Worm (Caenorhabditis elegans) whole organism, young adult: ENCODE results near the gene rnp-7.

Experiments used
- C06A6.2 ChIP-seq: fragments of 200-800 bp; sonication (Bioruptor generic); conservative IDR thresholded peaks from 2 replicates; pipeline ENCODE4 v1.3.6; 2022; ENCODE audit warnings: missing genetic modification characterization, missing compliant biosample characterization
- C17E4.6 ChIP-seq: fragments of 200-800 bp; sonication (Bioruptor generic); IDR thresholded peaks from 2 replicates; pipeline ENCODE4 v1.3.6; 2022; ENCODE audit warnings: missing genetic modification reagents, missing genetic modification characterization, missing compliant biosample characterization
- F22D6.2 ChIP-seq: sonication (generic microtip); optimal IDR thresholded peaks from 2 replicates; lab custom pipeline; 2016; ENCODE audit warnings: mild to moderate bottlenecking, missing genetic modification characterization, missing compliant biosample characterization
- F33H1.4 ChIP-seq: fragments of 200-800 bp; sonication (Bioruptor generic); IDR thresholded peaks from 2 replicates; pipeline ENCODE4 v1.3.6; 2022; ENCODE audit warnings: missing genetic modification reagents, missing genetic modification characterization, missing compliant biosample characterization
- F52B5.7 ChIP-seq: sonication (generic microtip); optimal IDR thresholded peaks from 2 replicates; lab custom pipeline; 2016; ENCODE audit warnings: mild to moderate bottlenecking, missing genetic modification characterization, missing compliant biosample characterization
- F57A8.1 ChIP-seq: fragments of 200-800 bp; sonication (Bioruptor generic); optimal IDR thresholded peaks from 2 replicates; lab custom pipeline; 2018; ENCODE audit warnings: mild to moderate bottlenecking, missing genetic modification characterization, moderate library complexity, missing compliant biosample characterization
- K11D2.4 ChIP-seq: fragments of 200-800 bp; sonication (Bioruptor generic); IDR thresholded peaks from 2 replicates; pipeline ENCODE4 v1.3.6; 2022; ENCODE audit warnings: missing genetic modification reagents, missing genetic modification characterization, missing compliant biosample characterization
- T26A5.8 ChIP-seq: sonication (generic microtip); optimal IDR thresholded peaks from 2 replicates; lab custom pipeline; 2016; ENCODE audit warnings: missing genetic modification characterization, missing compliant biosample characterization
- Y53F4B.3 ChIP-seq: fragments of 200-800 bp; sonication (Bioruptor generic); IDR thresholded peaks from 2 replicates; pipeline ENCODE4 v1.3.6; 2022; ENCODE audit warnings: missing genetic modification reagents, missing genetic modification characterization, missing compliant biosample characterization
- Y53G8AR.9 ChIP-seq: fragments of 200-800 bp; sonication (Bioruptor generic); conservative IDR thresholded peaks from 2 replicates; pipeline ENCODE4 v1.3.6; 2022; ENCODE audit warnings: missing genetic modification reagents, missing genetic modification characterization, missing compliant biosample characterization
- Y67H2A.10 ChIP-seq: fragments of 200-800 bp; sonication (Bioruptor generic); conservative IDR thresholded peaks from 2 replicates; pipeline ENCODE4 v1.3.6; 2022; ENCODE audit warnings: missing genetic modification reagents, missing genetic modification characterization, missing compliant biosample characterization
- ZK185.1 ChIP-seq: sonication (generic microtip); optimal IDR thresholded peaks from 2 replicates; lab custom pipeline; 2016; ENCODE audit warnings: mild to moderate bottlenecking, missing genetic modification characterization, missing compliant biosample characterization; ENCODE audit not compliant: poor library complexity, severe bottlenecking
- aptf-2 ChIP-seq: fragments of 200-800 bp; sonication (Bioruptor generic); conservative IDR thresholded peaks from 2 replicates; pipeline ENCODE4 v1.3.6; 2022; ENCODE audit warnings: missing genetic modification reagents, missing genetic modification characterization, missing compliant biosample characterization
- attf-3 ChIP-seq: fragments of 200-800 bp; sonication (Bioruptor generic); conservative IDR thresholded peaks from 2 replicates; pipeline ENCODE4 v1.3.6; 2022; ENCODE audit warnings: missing genetic modification reagents, missing genetic modification characterization, missing compliant biosample characterization
- attf-6 ChIP-seq: fragments of 200-800 bp; sonication (Bioruptor generic); IDR thresholded peaks from 2 replicates; pipeline ENCODE4 v1.3.6; 2022; ENCODE audit warnings: missing genetic modification reagents, missing genetic modification characterization, missing compliant biosample characterization
- ceh-40 ChIP-seq: fragments of 200-800 bp; sonication (Bioruptor generic); IDR thresholded peaks from 2 replicates; pipeline ENCODE4 v1.3.6; 2022; ENCODE audit warnings: missing genetic modification characterization, missing compliant biosample characterization
- ceh-79 ChIP-seq: sonication (generic microtip); optimal IDR thresholded peaks from 2 replicates; lab custom pipeline; 2017; ENCODE audit warnings: mild to moderate bottlenecking, missing genetic modification characterization, missing compliant biosample characterization
- ceh-91 ChIP-seq: fragments of 200-800 bp; sonication (Bioruptor generic); IDR thresholded peaks from 2 replicates; pipeline ENCODE4 v1.3.6; 2022; ENCODE audit warnings: missing genetic modification reagents, missing genetic modification characterization, missing compliant biosample characterization
- chd-7 ChIP-seq: sonication (generic microtip); optimal IDR thresholded peaks from 2 replicates; lab custom pipeline; 2016; ENCODE audit warnings: mild to moderate bottlenecking, missing genetic modification characterization, moderate library complexity, missing compliant biosample characterization
- efl-1 ChIP-seq: fragments of 150-350 bp; optimal IDR thresholded peaks from 2 replicates; lab custom pipeline; 2014; ENCODE audit warnings: missing biosample characterization, missing genetic modification reagents, missing genetic modification characterization
- ekl-4 ChIP-seq: fragments of 200-800 bp; sonication (Bioruptor generic); IDR thresholded peaks from 2 replicates; pipeline ENCODE4 v1.3.6; 2022; ENCODE audit warnings: missing genetic modification reagents, missing genetic modification characterization, missing compliant biosample characterization
- let-526 ChIP-seq: fragments of 200-800 bp; sonication (Bioruptor generic); IDR thresholded peaks from 2 replicates; pipeline ENCODE4 v1.3.6; 2022; ENCODE audit warnings: missing genetic modification reagents, missing genetic modification characterization, missing compliant biosample characterization
- lin-40 ChIP-seq: sonication (generic microtip); optimal IDR thresholded peaks from 2 replicates; lab custom pipeline; 2016; ENCODE audit warnings: missing genetic modification characterization, mild to moderate bottlenecking, missing compliant biosample characterization, missing genotype, missing genetic modification reagents
- lsy-27 ChIP-seq: sonication (generic microtip); optimal IDR thresholded peaks from 2 replicates; lab custom pipeline; 2017; ENCODE audit warnings: missing genetic modification characterization, mild to moderate bottlenecking, missing compliant biosample characterization, antibody characterized with exemption, missing genotype, borderline replicate concordance; ENCODE audit not compliant: insufficient read depth
- madf-10 ChIP-seq: sonication (generic microtip); optimal IDR thresholded peaks from 2 replicates; lab custom pipeline; 2016; ENCODE audit warnings: mild to moderate bottlenecking, missing genetic modification characterization, missing compliant biosample characterization
- madf-6 ChIP-seq: fragments of 200-800 bp; sonication (Bioruptor generic); IDR thresholded peaks from 2 replicates; pipeline ENCODE4 v1.3.6; 2022; ENCODE audit warnings: missing genetic modification reagents, missing genetic modification characterization, missing compliant biosample characterization
- madf-8 ChIP-seq: fragments of 200-800 bp; sonication (Bioruptor generic); conservative IDR thresholded peaks from 2 replicates; pipeline ENCODE4 v1.3.6; 2022; ENCODE audit warnings: missing genetic modification reagents, missing genetic modification characterization, missing compliant biosample characterization
- nfya-1 ChIP-seq: sonication (generic microtip); optimal IDR thresholded peaks from 2 replicates; lab custom pipeline; 2017; ENCODE audit warnings: antibody characterized with exemption, missing compliant biosample characterization, missing genetic modification characterization, borderline replicate concordance; ENCODE audit not compliant: insufficient read depth
- nhr-179 ChIP-seq: sonication (generic microtip); optimal IDR thresholded peaks from 2 replicates; lab custom pipeline; 2016; ENCODE audit warnings: mild to moderate bottlenecking, missing genetic modification characterization, missing compliant biosample characterization
- nhr-80 ChIP-seq: sonication (generic microtip); optimal IDR thresholded peaks from 2 replicates; lab custom pipeline; 2016; ENCODE audit warnings: missing genetic modification characterization, missing compliant biosample characterization
- nhr-90 ChIP-seq: sonication (generic microtip); optimal IDR thresholded peaks from 2 replicates; lab custom pipeline; 2016; ENCODE audit warnings: missing genotype, mild to moderate bottlenecking, missing genetic modification characterization, missing compliant biosample characterization
- pbrm-1 ChIP-seq: fragments of 200-800 bp; sonication (Bioruptor generic); IDR thresholded peaks from 2 replicates; pipeline ENCODE4 v1.3.6; 2022; ENCODE audit warnings: missing genetic modification reagents, missing genetic modification characterization, missing compliant biosample characterization
- pha-4 ChIP-seq: fragments of 150-350 bp; sonication (generic microtip); optimal IDR thresholded peaks from 2 replicates; lab custom pipeline; 2014; ENCODE audit warnings: missing biosample characterization, missing genetic modification reagents, missing genetic modification characterization
- rec-8 ChIP-seq, 2 experiments: sonication (generic microtip); optimal IDR thresholded peaks; 2 replicates each; lab custom pipeline; 2016; ENCODE audit warnings: mild to moderate bottlenecking in 2 of 2, missing genetic modification characterization in 2 of 2, missing genetic modification reagents in 2 of 2, missing genotype in 2 of 2, missing biosample characterization in 1 of 2, missing compliant biosample characterization in 1 of 2, moderate library complexity in 1 of 2
- snpc-1.1 ChIP-seq: sonication (generic microtip); optimal IDR thresholded peaks from 2 replicates; lab custom pipeline; 2017; ENCODE audit warnings: missing genetic modification characterization, mild to moderate bottlenecking, missing compliant biosample characterization, antibody characterized with exemption, moderate library complexity, missing genotype, missing genetic modification reagents; ENCODE audit not compliant: insufficient read depth
- snpc-1.3 ChIP-seq: sonication (generic microtip); optimal IDR thresholded peaks from 2 replicates; lab custom pipeline; 2017; ENCODE audit warnings: missing genetic modification characterization, mild to moderate bottlenecking, missing compliant biosample characterization, antibody characterized with exemption, moderate library complexity, missing genotype, missing genetic modification reagents; ENCODE audit not compliant: insufficient read depth
- snpc-4 ChIP-seq, 5 experiments: fragments of 150-350 bp in 1 of 5; sonication (generic microtip) in 4 of 5; optimal IDR thresholded peaks; 2 replicates each; lab custom pipeline; 2014 to 2018; ENCODE audit warnings: missing genetic modification characterization in 5 of 5, missing biosample characterization in 3 of 5, antibody characterized with exemption in 2 of 5, mild to moderate bottlenecking in 2 of 5, missing compliant biosample characterization in 2 of 5, missing genotype in 2 of 5, moderate library complexity in 2 of 5, missing genetic modification reagents in 1 of 5
- sptf-2 ChIP-seq: fragments of 200-800 bp; sonication (Bioruptor generic); optimal IDR thresholded peaks from 2 replicates; lab custom pipeline; 2018; ENCODE audit warnings: mild to moderate bottlenecking, missing genetic modification characterization, missing compliant biosample characterization
- tbp1 ChIP-seq: fragments of 200-800 bp; sonication (Bioruptor generic); optimal IDR thresholded peaks from 2 replicates; lab custom pipeline; 2018; ENCODE audit warnings: mild to moderate bottlenecking, missing genetic modification characterization, missing compliant biosample characterization
- tbx-9 ChIP-seq: sonication (generic microtip); optimal IDR thresholded peaks from 2 replicates; lab custom pipeline; 2016; ENCODE audit warnings: borderline replicate concordance, missing genetic modification characterization, inconsistent platforms, missing compliant biosample characterization
- unc-62 ChIP-seq: fragments of 150-350 bp; optimal IDR thresholded peaks from 2 replicates; lab custom pipeline; 2014; ENCODE audit warnings: missing biosample characterization, missing genetic modification reagents, missing genetic modification characterization
- xnd-1 ChIP-seq: sonication (generic microtip); optimal IDR thresholded peaks from 2 replicates; lab custom pipeline; 2016; ENCODE audit warnings: missing genotype, missing genetic modification reagents, missing genetic modification characterization, missing compliant biosample characterization
- zim-3 ChIP-seq: sonication (generic microtip); optimal IDR thresholded peaks from 2 replicates; lab custom pipeline; 2017; ENCODE audit warnings: mild to moderate bottlenecking, missing genetic modification characterization, moderate library complexity, missing compliant biosample characterization
- ztf-22 ChIP-seq: fragments of 200-800 bp; sonication (Bioruptor generic); optimal IDR thresholded peaks from 2 replicates; lab custom pipeline; 2018; ENCODE audit warnings: mild to moderate bottlenecking, missing genetic modification characterization, moderate library complexity, missing compliant biosample characterization
- ztf-25 ChIP-seq: fragments of 200-800 bp; sonication (Bioruptor generic); IDR thresholded peaks from 2 replicates; pipeline ENCODE4 v1.3.6; 2022; ENCODE audit warnings: missing genetic modification reagents, missing genetic modification characterization, missing compliant biosample characterization
- ztf-3 ChIP-seq: fragments of 200-800 bp; sonication (Bioruptor generic); optimal IDR thresholded peaks from 2 replicates; lab custom pipeline; 2018; ENCODE audit warnings: mild to moderate bottlenecking, missing genetic modification characterization, missing compliant biosample characterization

rnp-7 gene

ce11 chrIII:7141285-7141715 is 19.7 kb downstream of the rnp-7 start (continued):
- TF ChIP-seq aptf-2 (peak; percentile 29; the same call in 1 of the 2 replicates), lsy-27 (tag; lab: Kevin White, UChicago) (peak; percentile 21), snpc-1.3 (tag; lab: Kevin White, UChicago) (peak; percentile 95), ceh-40 (no peak), Y53F4B.3 (GFP tag; lab: Robert Waterston, UW) (no peak), C06A6.2 (GFP tag; lab: Robert Waterston, UW) (no peak), snpc-4 (GFP tag; optimal IDR thresholded peaks at IDR 0.05; lab: Kevin White, UChicago) (peak; percentile 98), snpc-4 (tag; optimal IDR thresholded peaks at IDR 0.05; lab: Kevin White, UChicago) (peak; percentile 98 to 100 (median 99)), attf-3 (GFP tag; lab: Robert Waterston, UW) (peak; percentile 61; the same call in 1 of the 2 replicates), xnd-1 (tag; lab: Kevin White, UChicago) (peak; percentile 22), C17E4.6 (GFP tag; lab: Robert Waterston, UW) (peak; percentile 51; the same call in 1 of the 2 replicates), nhr-179 (tag; lab: Kevin White, UChicago) (no peak), lin-40 (tag; lab: Kevin White, UChicago) (peak; percentile 43), pbrm-1 (GFP tag; lab: Robert Waterston, UW) (peak; percentile 98), efl-1 (GFP tag; lab: Kevin White, UChicago) (no peak), nfya-1 (tag; lab: Kevin White, UChicago) (no peak), Y53G8AR.9 (GFP tag; lab: Robert Waterston, UW) (peak; percentile 73), ceh-79 (peak; percentile 41), ztf-25 (0 out of 2 replicates have a peak, but pooled peaks have one; percentile 36), sptf-2 (no peak), ekl-4 (GFP tag; lab: Robert Waterston, UW) (peak; percentile 92), rec-8 (tag; optimal IDR thresholded peaks at IDR 0.05; lab: Kevin White, UChicago) (no peak), madf-6 (peak; percentile 88), tbp1 (GFP tag; lab: Kevin White, UChicago) (peak; percentile 82), unc-62 (GFP tag; lab: Kevin White, UChicago) (no peak), nhr-80 (tag; lab: Kevin White, UChicago) (peak; percentile 63), snpc-1.1 (tag; lab: Kevin White, UChicago) (peak; percentile 100), madf-10 (tag; lab: Kevin White, UChicago) (peak; percentile 67), F52B5.7 (tag; lab: Kevin White, UChicago) (peak; percentile 35), T26A5.8 (tag; lab: Kevin White, UChicago) (peak; percentile 13), let-526 (no peak), ceh-91 (GFP tag; lab: Robert Waterston, UW) (no peak), tbx-9 (tag; lab: Kevin White, UChicago) (peak; percentile 11), Y67H2A.10 (no peak), K11D2.4 (GFP tag; lab: Robert Waterston, UW) (no peak), ztf-22 (GFP tag; lab: Kevin White, UChicago) (no peak), F57A8.1 (GFP tag; lab: Kevin White, UChicago) (no peak), chd-7 (tag; lab: Kevin White, UChicago) (peak; percentile 40), pha-4 (tag; lab: Kevin White, UChicago) (no peak), ztf-3 (GFP tag; lab: Kevin White, UChicago) (no peak), F33H1.4 (peak; percentile 51; the same call in 1 of the 2 replicates), attf-6 (GFP tag; lab: Robert Waterston, UW) (peak; percentile 97), zim-3 (tag; lab: Kevin White, UChicago) (no peak), F22D6.2 (peak; percentile 28), nhr-90 (tag; lab: Kevin White, UChicago) (no peak), madf-8 (GFP tag; lab: Robert Waterston, UW) (0 out of 2 replicates have a peak, but pooled peaks have one; percentile 16), ZK185.1 (tag; lab: Kevin White, UChicago) (no peak)
